Fruit fly (Drosophila melanogaster) whole organism, prepupa: Measurements from ENCODE around the gene Osi10a.

Source experiments
- CG16779 ChIP-seq: fragments of 200-800 bp; sonication (Bioruptor generic); optimal IDR thresholded peaks from 3 replicates; lab custom pipeline; 2017; ENCODE audit warnings: missing biosample characterization, mild to moderate bottlenecking, missing genetic modification characterization
- CG31627 ChIP-seq: fragments of 200-800 bp; sonication (Bioruptor generic); optimal IDR thresholded peaks from 3 replicates; lab custom pipeline; 2016; ENCODE audit warnings: missing biosample characterization, missing genetic modification characterization
- CG34406 ChIP-seq: fragments of 200-800 bp; sonication (Bioruptor generic); optimal IDR thresholded peaks from 3 replicates; lab custom pipeline; 2016; ENCODE audit warnings: missing biosample characterization, missing genetic modification characterization
- CG8119 ChIP-seq: fragments of 200-800 bp; sonication (Bioruptor generic); IDR thresholded peaks from 3 replicates; pipeline ENCODE4 v1.3.6; 2022; ENCODE audit warnings: missing biosample characterization, missing genetic modification characterization
- Hr4 ChIP-seq: fragments of 200-800 bp; sonication (Bioruptor generic); optimal IDR thresholded peaks from 3 replicates; lab custom pipeline; 2016; ENCODE audit warnings: missing biosample characterization, missing genetic modification characterization
- Lpt ChIP-seq: fragments of 200-800 bp; sonication (Bioruptor generic); optimal IDR thresholded peaks from 3 replicates; lab custom pipeline; 2016; ENCODE audit warnings: missing biosample characterization, missing genetic modification characterization
- Smox ChIP-seq: fragments of 200-800 bp; sonication (Bioruptor generic); optimal IDR thresholded peaks from 3 replicates; lab custom pipeline; 2016; ENCODE audit warnings: missing biosample characterization, missing genetic modification characterization
- Sox102F ChIP-seq: fragments of 200-800 bp; sonication (Bioruptor generic); optimal IDR thresholded peaks from 2 replicates; lab custom pipeline; 2016; ENCODE audit warnings: missing biosample characterization, mild to moderate bottlenecking, missing genetic modification characterization
- esn ChIP-seq: fragments of 200-800 bp; sonication (Bioruptor generic); optimal IDR thresholded peaks from 2 replicates; lab custom pipeline; 2016; ENCODE audit warnings: missing biosample characterization, mild to moderate bottlenecking, missing genetic modification characterization, moderate library complexity
- spab ChIP-seq: fragments of 200-800 bp; sonication (Bioruptor generic); optimal IDR thresholded peaks from 2 replicates; lab custom pipeline; 2017; ENCODE audit warnings: missing biosample characterization, mild to moderate bottlenecking, missing genetic modification characterization, missing genetic modification reagents

- TF ChIP-seq esn (GFP tag; lab: Kevin White, UChicago) (no peak), CG34406 (GFP tag; lab: Kevin White, UChicago) (no peak), Sox102F (GFP tag; lab: Kevin White, UChicago) (no peak), CG8119 (GFP tag; lab: Robert Waterston, UW) (peak; percentile 44; the same call in 1 of the 3 replicates), Smox (GFP tag; lab: Kevin White, UChicago) (no peak), Hr4 (GFP tag; lab: Kevin White, UChicago) (peak; percentile 26), spab (no peak), Lpt (GFP tag; lab: Kevin White, UChicago) (no peak), CG31627 (GFP tag; lab: Kevin White, UChicago) (no peak), CG16779 (tag; lab: Kevin White, UChicago) (no peak)
Observed at dm6 chr3R:6222119-6222518, 41.6 kb upstream of the Osi10a start.
